Fruit fly (Drosophila melanogaster): Measurements from ENCODE around the gene Sirt2.

Gene Sirt2

DNA sequence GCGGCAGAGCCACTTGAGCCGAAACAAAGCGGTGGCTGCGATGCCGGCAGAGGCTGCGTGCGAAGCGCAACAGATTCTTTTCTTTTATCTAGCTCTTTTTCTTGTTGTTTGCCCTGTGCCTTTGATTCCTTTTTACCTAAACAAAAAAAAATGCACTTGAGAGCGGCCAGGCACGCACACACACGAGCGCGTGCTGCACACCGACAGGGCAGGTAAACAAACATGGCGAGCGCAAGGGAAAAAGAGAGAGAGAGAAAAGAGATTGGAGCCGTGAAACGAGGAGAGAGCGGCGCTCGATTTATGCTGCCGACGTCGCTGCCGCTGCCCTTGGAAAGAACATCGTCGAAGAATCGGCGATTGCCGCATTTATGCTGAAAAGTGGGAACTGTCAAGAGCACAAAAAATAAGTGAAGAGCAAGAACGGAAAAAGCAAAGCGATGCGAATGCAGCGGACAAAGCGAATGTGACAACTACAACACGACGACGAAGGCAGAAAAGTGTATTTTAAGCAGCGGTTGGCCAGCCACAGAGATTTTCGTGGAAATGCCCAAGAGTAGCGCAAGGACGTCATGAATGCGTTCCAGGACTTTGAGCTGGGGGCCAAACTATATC, 35.3 kb upstream of the Sirt2 start:
- TF ChIP-seq dl (GFP tag; optimal IDR thresholded peaks at IDR 0.05; ENCODE audit: insufficient read depth in 1 of 2, partially characterized antibody in 2 of 2) (peak in 1 of 2 experiments; percentile 76), Dif (GFP tag; optimal IDR thresholded peaks at IDR 0.05; ENCODE audit: partially characterized antibody) (peak; percentile 51), psq (GFP tag; optimal IDR thresholded peaks at IDR 0.05) (peak; percentile 87), Vsx2 (GFP tag; optimal IDR thresholded peaks at IDR 0.05; ENCODE audit: partially characterized antibody) (peak; percentile 38), Jra (GFP tag; optimal IDR thresholded peaks at IDR 0.05) (no peak)

DNA sequence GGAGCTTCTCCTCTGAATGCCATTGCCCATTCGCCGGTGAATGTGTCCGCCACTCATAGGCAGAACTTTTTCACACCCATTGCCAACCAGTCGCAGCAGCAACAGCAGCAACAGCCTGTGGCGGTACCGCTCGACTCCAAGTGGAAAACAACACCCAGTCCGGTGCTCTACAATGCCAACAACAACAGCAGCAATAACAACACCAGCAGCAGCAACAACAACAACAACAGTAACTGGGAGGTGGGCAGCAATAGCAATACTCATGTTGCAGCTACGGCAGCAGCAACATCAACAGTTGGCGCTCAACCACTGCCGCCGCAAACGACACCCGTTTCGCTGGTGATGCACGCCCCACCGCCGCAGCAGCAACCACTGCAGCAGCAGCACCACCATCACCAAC, 34.6 kb upstream of the Sirt2 start:
- TF ChIP-seq CrebA (GFP tag; optimal IDR thresholded peaks at IDR 0.05; ENCODE audit: borderline replicate concordance): no peak
- TF ChIP-seq Dfd (GFP tag; optimal IDR thresholded peaks at IDR 0.05): peak; percentile 52

DNA sequence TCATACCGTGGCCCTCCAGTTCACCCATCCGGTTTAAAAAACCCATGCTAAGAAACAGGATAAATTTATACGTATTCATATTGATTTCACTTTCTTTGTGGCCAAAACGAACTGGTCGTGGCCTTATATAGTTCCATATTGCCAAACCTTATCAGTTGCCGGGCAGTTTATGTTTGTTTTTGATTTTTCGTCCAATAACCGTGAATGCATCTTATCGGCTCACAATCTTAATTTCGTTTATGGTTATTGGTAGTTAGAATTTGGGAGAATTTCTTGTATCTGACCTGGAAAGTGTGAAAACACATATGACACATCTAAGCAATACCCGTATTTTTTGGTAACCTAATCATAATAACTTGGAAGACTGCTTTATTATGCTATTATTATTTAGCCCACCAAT, 23.4 kb upstream of the Sirt2 start, which contains the start of gene CG4367:
Gene CG4367, minus strand, starts transcription at position 101 of the 400 bp plus-strand sequence.
- no peak for TF ChIP-seq br (GFP tag; optimal IDR thresholded peaks at IDR 0.05)
- TF ChIP-seq CrebA (GFP tag; optimal IDR thresholded peaks at IDR 0.05; ENCODE audit: borderline replicate concordance): no peak
- no peak for TF ChIP-seq Dif (GFP tag; optimal IDR thresholded peaks at IDR 0.05; ENCODE audit: partially characterized antibody)
- TF ChIP-seq psq (GFP tag; optimal IDR thresholded peaks at IDR 0.05): no peak
- no peak for TF ChIP-seq woc (GFP tag; optimal IDR thresholded peaks at IDR 0.05)
- TF ChIP-seq CG9705 (GFP tag; optimal IDR thresholded peaks at IDR 0.05): no peak
- no peak for TF ChIP-seq sv (GFP tag; optimal IDR thresholded peaks at IDR 0.05)
- TF ChIP-seq Hnf4 (GFP tag; optimal IDR thresholded peaks at IDR 0.05): no peak
- no peak for TF ChIP-seq Vsx2 (GFP tag; optimal IDR thresholded peaks at IDR 0.05; ENCODE audit: partially characterized antibody)
- no peak for TF ChIP-seq brk (GFP tag; optimal IDR thresholded peaks at IDR 0.05)
- TF ChIP-seq rgr (GFP tag; optimal IDR thresholded peaks at IDR 0.05): no peak
- no peak for TF ChIP-seq tai (GFP tag; optimal IDR thresholded peaks at IDR 0.05)
- no peak for TF ChIP-seq h (GFP tag; optimal IDR thresholded peaks at IDR 0.05)
- TF ChIP-seq dsf (GFP tag; optimal IDR thresholded peaks at IDR 0.05; ENCODE audit: borderline replicate concordance): no peak

- TF ChIP-seq N (GFP tag; optimal IDR thresholded peaks at IDR 0.05) (peak; percentile 37), Myc (optimal IDR thresholded peaks at IDR 0.05) (peak; percentile 59), Rel (GFP tag; optimal IDR thresholded peaks at IDR 0.05) (no peak), Rel (tag; optimal IDR thresholded peaks at IDR 0.05) (no peak), brk (GFP tag; optimal IDR thresholded peaks at IDR 0.05) (peak; percentile 16), Hr78 (GFP tag; optimal IDR thresholded peaks at IDR 0.05) (no peak)
These were observed 22.4 kb upstream of the Sirt2 start for dm6 chr3R:20305852-20306251.

DNA sequence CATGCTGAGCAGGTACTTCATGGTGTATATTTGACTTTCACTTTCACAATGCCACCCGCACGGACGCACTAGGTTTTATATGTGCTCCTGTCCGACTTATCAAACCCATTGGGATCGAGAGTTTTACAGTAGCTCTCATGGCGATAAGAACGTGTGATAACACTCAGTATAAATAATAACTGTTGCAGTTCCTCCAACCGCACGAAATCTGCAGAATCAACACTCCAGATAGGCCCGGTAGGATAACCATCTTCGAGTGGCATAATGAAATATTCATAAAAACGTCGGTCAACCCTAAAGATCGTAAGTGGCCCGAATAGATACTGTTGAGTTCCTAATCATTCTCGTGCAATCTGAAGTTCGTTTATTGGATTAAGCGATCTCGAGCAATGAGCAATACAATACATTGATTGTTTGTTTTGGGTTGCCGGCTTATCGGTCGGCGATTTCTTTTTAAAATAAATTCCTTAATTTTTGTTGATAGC, 20.7 kb upstream of the Sirt2 start, which contains the start of gene CG4362:
Gene CG4362, minus strand, starts transcription at position 51 of the 485 bp plus-strand sequence.
- peak; percentile 4 for TF ChIP-seq CrebA (GFP tag; optimal IDR thresholded peaks at IDR 0.05; ENCODE audit: borderline replicate concordance)
- no peak for TF ChIP-seq CG9705 (GFP tag; optimal IDR thresholded peaks at IDR 0.05)
- TF ChIP-seq h (GFP tag; optimal IDR thresholded peaks at IDR 0.05): peak; percentile 20
- peak; percentile 39 for TF ChIP-seq br (GFP tag; optimal IDR thresholded peaks at IDR 0.05)

dm6 chr3R:20308972-20309660, 19.1 kb upstream of the Sirt2 start, which contains the start of gene Orp8:
TSS of gene Orp8 (plus strand) at chr3R:20309344.
- TF ChIP-seq Mio (GFP tag; optimal IDR thresholded peaks at IDR 0.05) (peak; percentile 30), rgr (GFP tag; optimal IDR thresholded peaks at IDR 0.05) (peak; percentile 22), Dif (GFP tag; optimal IDR thresholded peaks at IDR 0.05; ENCODE audit: partially characterized antibody) (peak; percentile 87), woc (GFP tag; optimal IDR thresholded peaks at IDR 0.05) (peak; percentile 29), Abd-B (GFP tag; optimal IDR thresholded peaks at IDR 0.05) (no peak), brk (GFP tag; optimal IDR thresholded peaks at IDR 0.05) (peak; percentile 6), tai (GFP tag; optimal IDR thresholded peaks at IDR 0.05) (no peak), jim (GFP tag; optimal IDR thresholded peaks at IDR 0.05) (peak; percentile 91), Myc (optimal IDR thresholded peaks at IDR 0.05) (no peak), fru (GFP tag; optimal IDR thresholded peaks at IDR 0.05) (peak; percentile 44), ey (GFP tag; optimal IDR thresholded peaks at IDR 0.05) (no peak), N (GFP tag; optimal IDR thresholded peaks at IDR 0.05) (no peak), OdsH (GFP tag; optimal IDR thresholded peaks at IDR 0.05) (no peak), lola (GFP tag; optimal IDR thresholded peaks at IDR 0.05) (no peak), sv (GFP tag; optimal IDR thresholded peaks at IDR 0.05) (no peak), Jra (GFP tag; optimal IDR thresholded peaks at IDR 0.05) (peak; percentile 90), dmrt93B (GFP tag; optimal IDR thresholded peaks at IDR 0.05) (no peak), foxo (GFP tag; optimal IDR thresholded peaks at IDR 0.05) (peak in 1 of 2 experiments; percentile 40), CrebA (GFP tag; optimal IDR thresholded peaks at IDR 0.05; ENCODE audit: borderline replicate concordance) (peak; percentile 82), Dfd (GFP tag; optimal IDR thresholded peaks at IDR 0.05) (no peak), Sp1 (GFP tag; optimal IDR thresholded peaks at IDR 0.05) (peak; percentile 72), psq (GFP tag; optimal IDR thresholded peaks at IDR 0.05) (peak; percentile 66), CG9705 (GFP tag; optimal IDR thresholded peaks at IDR 0.05) (no peak), br (GFP tag; optimal IDR thresholded peaks at IDR 0.05) (no peak), pan (optimal IDR thresholded peaks at IDR 0.05) (no peak), dl (GFP tag; optimal IDR thresholded peaks at IDR 0.05; ENCODE audit: insufficient read depth in 1 of 2, partially characterized antibody in 2 of 2) (peak; percentile 32 to 71), dsf (GFP tag; optimal IDR thresholded peaks at IDR 0.05; ENCODE audit: borderline replicate concordance) (no peak), GATAd (GFP tag; optimal IDR thresholded peaks at IDR 0.05) (no peak)

Measured in whole organism, wandering third instar larva.